Worm (Caenorhabditis elegans) whole organism, L4 larva: ENCODE data around the gene K08D12.4.

Experiments
- F10B5.3 ChIP-seq: sonication (generic microtip); optimal IDR thresholded peaks from 2 replicates; lab custom pipeline; 2016; ENCODE audit warnings: mild to moderate bottlenecking, missing genetic modification characterization, missing compliant biosample characterization
- F26F4.8 ChIP-seq: fragments of 200-800 bp; sonication (Bioruptor generic); conservative IDR thresholded peaks from 2 replicates; pipeline ENCODE4 v1.3.6; 2022; ENCODE audit warnings: missing genetic modification characterization, missing compliant biosample characterization
- R02D3.7 ChIP-seq: fragments of 150-350 bp; sonication (generic microtip); optimal IDR thresholded peaks from 3 replicates; lab custom pipeline; 2014; ENCODE audit warnings: missing biosample characterization, missing genetic modification characterization
- Y105C5A.15 ChIP-seq: fragments of 200-800 bp; sonication (Bioruptor generic); IDR thresholded peaks from 2 replicates; pipeline ENCODE4 v1.3.6; 2022; ENCODE audit warnings: missing genetic modification characterization, missing compliant biosample characterization
- Y48G9A.11 ChIP-seq: fragments of 200-800 bp; sonication (Bioruptor generic); IDR thresholded peaks from 2 replicates; pipeline ENCODE4 v1.3.6; 2022; ENCODE audit warnings: missing genetic modification reagents, missing genetic modification characterization, missing compliant biosample characterization
- Y75B8A.6 ChIP-seq: fragments of 200-800 bp; sonication (Bioruptor generic); IDR thresholded peaks from 2 replicates; pipeline ENCODE4 v1.3.6; 2022; ENCODE audit warnings: missing genetic modification reagents, missing genetic modification characterization, missing compliant biosample characterization
- aha-1 ChIP-seq: fragments of 150-350 bp; peaks from one replicate; lab custom pipeline; 2014; ENCODE audit warnings: missing biosample characterization, missing genetic modification characterization
- aly-2 ChIP-seq: sonication (generic microtip); optimal IDR thresholded peaks from 2 replicates; lab custom pipeline; 2018; ENCODE audit warnings: missing biosample characterization, missing genetic modification characterization
- ama-1 ChIP-seq: fragments of 150-350 bp; optimal IDR thresholded peaks from 2 replicates; lab custom pipeline; 2014; ENCODE audit warnings: inconsistent platforms, mixed read lengths
- arid-1 ChIP-seq: fragments of 200-800 bp; sonication (Bioruptor generic); conservative IDR thresholded peaks from 2 replicates; pipeline ENCODE4 v1.3.6; 2022; ENCODE audit warnings: missing genetic modification reagents, missing genetic modification characterization, missing compliant biosample characterization
- ceh-20 ChIP-seq: fragments of 200-800 bp; sonication (Bioruptor generic); IDR thresholded peaks from 2 replicates; pipeline ENCODE4 v1.3.6; 2022; ENCODE audit warnings: missing genetic modification reagents, missing genetic modification characterization, missing compliant biosample characterization
- ces-1 ChIP-seq: fragments of 150-350 bp; sonication (generic microtip); optimal IDR thresholded peaks from 4 replicates; lab custom pipeline; 2014; ENCODE audit warnings: missing biosample characterization, missing genetic modification reagents, missing genetic modification characterization
- ctbp-1 ChIP-seq: fragments of 200-800 bp; sonication (Bioruptor generic); IDR thresholded peaks from 2 replicates; pipeline ENCODE4 v1.3.6; 2022; ENCODE audit warnings: missing genetic modification reagents, missing genetic modification characterization, missing compliant biosample characterization
- daf-8 ChIP-seq: fragments of 200-800 bp; sonication (Bioruptor generic); IDR thresholded peaks from 2 replicates; pipeline ENCODE4 v1.3.6; 2022; ENCODE audit warnings: missing genetic modification characterization, missing compliant biosample characterization
- dmd-6 ChIP-seq: fragments of 200-800 bp; sonication (Bioruptor generic); IDR thresholded peaks from 2 replicates; pipeline ENCODE4 v1.3.6; 2022; ENCODE audit warnings: missing genetic modification reagents, missing genetic modification characterization, missing compliant biosample characterization
- dmd-8 ChIP-seq: fragments of 200-800 bp; sonication (Bioruptor generic); IDR thresholded peaks from 2 replicates; pipeline ENCODE4 v1.3.6; 2022; ENCODE audit warnings: missing genetic modification characterization, missing compliant biosample characterization
- duxl-1 ChIP-seq: sonication (generic microtip); optimal IDR thresholded peaks from 2 replicates; lab custom pipeline; 2016; ENCODE audit warnings: mild to moderate bottlenecking, missing genetic modification characterization, moderate library complexity, missing compliant biosample characterization; ENCODE audit not compliant: poor library complexity
- dve-1 ChIP-seq: sonication (generic microtip); optimal IDR thresholded peaks from 2 replicates; lab custom pipeline; 2017; ENCODE audit warnings: antibody characterized with exemption, mild to moderate bottlenecking, missing genetic modification characterization, missing compliant biosample characterization; ENCODE audit not compliant: insufficient read depth
- fkh-10 ChIP-seq: fragments of 150-350 bp; optimal IDR thresholded peaks from 2 replicates; lab custom pipeline; 2014; ENCODE audit warnings: missing biosample characterization, missing genetic modification reagents, missing genetic modification characterization
- gei-8 ChIP-seq: fragments of 200-800 bp; sonication (Bioruptor generic); optimal IDR thresholded peaks from 2 replicates; lab custom pipeline; 2018; ENCODE audit warnings: mild to moderate bottlenecking, missing genetic modification characterization, missing compliant biosample characterization
- hlh-11 ChIP-seq: fragments of 200-800 bp; sonication (Bioruptor generic); optimal IDR thresholded peaks from 2 replicates; lab custom pipeline; 2018; ENCODE audit warnings: mild to moderate bottlenecking, missing genetic modification characterization, missing compliant biosample characterization
- hmg-1.1 ChIP-seq: fragments of 200-800 bp; sonication (Bioruptor generic); IDR thresholded peaks from 2 replicates; pipeline ENCODE4 v1.3.6; 2022; ENCODE audit warnings: missing genetic modification reagents, missing genetic modification characterization, missing compliant biosample characterization
- lim-7 ChIP-seq: fragments of 200-800 bp; sonication (Bioruptor generic); IDR thresholded peaks from 2 replicates; pipeline ENCODE4 v1.3.6; 2022; ENCODE audit warnings: missing genetic modification characterization, missing compliant biosample characterization
- lin-1 ChIP-seq: fragments of 200-800 bp; sonication (Bioruptor generic); IDR thresholded peaks from 2 replicates; pipeline ENCODE4 v1.3.6; 2022; ENCODE audit warnings: missing genetic modification reagents, missing genetic modification characterization, missing compliant biosample characterization
- lin-13 ChIP-seq: fragments of 150-350 bp; optimal IDR thresholded peaks from 2 replicates; lab custom pipeline; 2014; ENCODE audit warnings: missing biosample characterization, missing genetic modification reagents, missing genetic modification characterization
- lir-3 ChIP-seq: sonication (generic microtip); optimal IDR thresholded peaks from 2 replicates; lab custom pipeline; 2016; ENCODE audit warnings: mild to moderate bottlenecking, missing genetic modification characterization, missing compliant biosample characterization
- mdt-29 ChIP-seq: fragments of 200-800 bp; sonication (Bioruptor generic); IDR thresholded peaks from 2 replicates; pipeline ENCODE4 v1.3.6; 2022; ENCODE audit warnings: missing genetic modification reagents, missing genetic modification characterization, missing compliant biosample characterization
- mep-1 ChIP-seq: fragments of 150-350 bp; sonication (generic microtip); optimal IDR thresholded peaks from 3 replicates; lab custom pipeline; 2014; ENCODE audit warnings: missing biosample characterization, missing genetic modification characterization
- mes-2 ChIP-seq: sonication (generic microtip); optimal IDR thresholded peaks from 2 replicates; lab custom pipeline; 2016; ENCODE audit warnings: missing genotype, mild to moderate bottlenecking, missing genetic modification characterization, missing compliant biosample characterization; ENCODE audit not compliant: poor library complexity, severe bottlenecking
- mxl-3 ChIP-seq: fragments of 200-800 bp; sonication (Bioruptor generic); optimal IDR thresholded peaks from 2 replicates; lab custom pipeline; 2018; ENCODE audit warnings: mild to moderate bottlenecking, missing genetic modification characterization, missing compliant biosample characterization
- nhr-11 ChIP-seq: fragments of 150-350 bp; optimal IDR thresholded peaks from 2 replicates; lab custom pipeline; 2014; ENCODE audit warnings: missing biosample characterization, missing genetic modification characterization
- nhr-111 ChIP-seq: fragments of 200-800 bp; sonication (Bioruptor generic); optimal IDR thresholded peaks from 2 replicates; lab custom pipeline; 2018; ENCODE audit warnings: mild to moderate bottlenecking, missing genetic modification characterization, missing compliant biosample characterization
- nhr-25 ChIP-seq: sonication (generic microtip); optimal IDR thresholded peaks from 2 replicates; lab custom pipeline; 2017; ENCODE audit warnings: missing genetic modification characterization, mild to moderate bottlenecking, missing compliant biosample characterization, antibody characterized with exemption, moderate library complexity, borderline replicate concordance; ENCODE audit not compliant: insufficient read depth
- nhr-42 ChIP-seq: fragments of 200-800 bp; sonication (Bioruptor generic); IDR thresholded peaks from 2 replicates; pipeline ENCODE4 v1.3.6; 2022; ENCODE audit warnings: missing genetic modification characterization, missing compliant biosample characterization
- nhr-6 ChIP-seq: fragments of 150-350 bp; optimal IDR thresholded peaks from 2 replicates; lab custom pipeline; 2014; ENCODE audit warnings: missing biosample characterization, missing genetic modification characterization
- nhr-76 ChIP-seq: fragments of 150-350 bp; optimal IDR thresholded peaks from 2 replicates; lab custom pipeline; 2014; ENCODE audit warnings: missing biosample characterization, missing genetic modification characterization
- pha-4 ChIP-seq, 2 experiments: fragments of 150-350 bp in 1 of 2; fragments of 200-800 bp in 1 of 2; sonication (Bioruptor generic) in 1 of 2; IDR thresholded peaks in 1 of 2; optimal IDR thresholded peaks in 1 of 2; 2 replicates each; pipeline versions ENCODE4 v1.3.6 to Lab custom; 2014 to 2022; ENCODE audit warnings: missing genetic modification characterization in 2 of 2, missing genetic modification reagents in 2 of 2, missing biosample characterization in 1 of 2, missing compliant biosample characterization in 1 of 2
- rbr-2 ChIP-seq: sonication (generic microtip); optimal IDR thresholded peaks from 2 replicates; lab custom pipeline; 2016; ENCODE audit warnings: missing genotype, missing genetic modification characterization, missing compliant biosample characterization
- skn-1 ChIP-seq: fragments of 150-350 bp; optimal IDR thresholded peaks from 2 replicates; lab custom pipeline; 2014; ENCODE audit warnings: missing biosample characterization, missing genetic modification characterization
- snpc-1.2 ChIP-seq: fragments of 200-800 bp; sonication (Bioruptor generic); IDR thresholded peaks from 2 replicates; pipeline ENCODE4 v1.3.6; 2022; ENCODE audit warnings: missing genetic modification reagents, missing genetic modification characterization, missing compliant biosample characterization
- snpc-4 ChIP-seq: fragments of 150-350 bp; optimal IDR thresholded peaks from 2 replicates; lab custom pipeline; 2014; ENCODE audit warnings: missing biosample characterization, missing genetic modification characterization
- tag-97 ChIP-seq: fragments of 200-800 bp; sonication (Bioruptor generic); IDR thresholded peaks from 2 replicates; pipeline ENCODE4 v1.3.6; 2022; ENCODE audit warnings: missing genetic modification characterization, missing compliant biosample characterization
- tra-1 ChIP-seq: fragments of 200-800 bp; sonication (Bioruptor generic); IDR thresholded peaks from 2 replicates; pipeline ENCODE4 v1.3.6; 2022; ENCODE audit warnings: missing genetic modification reagents, missing genetic modification characterization, missing compliant biosample characterization
- unc-130 ChIP-seq: sonication (generic microtip); optimal IDR thresholded peaks from 2 replicates; lab custom pipeline; 2016; ENCODE audit warnings: missing genetic modification reagents, missing genetic modification characterization, missing compliant biosample characterization
- unc-39 ChIP-seq: sonication (generic microtip); optimal IDR thresholded peaks from 2 replicates; lab custom pipeline; 2017; ENCODE audit warnings: missing biosample characterization, missing genetic modification characterization
- unc-62 ChIP-seq, 3 experiments: fragments of 150-350 bp in 1 of 3; sonication (generic microtip); optimal IDR thresholded peaks in 2 of 3; peaks in 1 of 3; 1 replicate in 1 of 3; 2 replicates in 2 of 3; lab custom pipeline; 2014 to 2017; ENCODE audit warnings: missing biosample characterization in 3 of 3, missing genetic modification characterization in 3 of 3, missing genetic modification reagents in 3 of 3, missing genotype in 1 of 3
- vab-7 ChIP-seq: fragments of 200-800 bp; sonication (Bioruptor generic); IDR thresholded peaks from 2 replicates; pipeline ENCODE4 v1.3.6; 2022; ENCODE audit warnings: missing genetic modification reagents, missing genetic modification characterization, missing compliant biosample characterization
- zfp-2 ChIP-seq: sonication (generic microtip); optimal IDR thresholded peaks from 2 replicates; lab custom pipeline; 2016; ENCODE audit warnings: mild to moderate bottlenecking, missing genetic modification characterization, missing compliant biosample characterization
- zip-11 ChIP-seq: fragments of 200-800 bp; sonication (Bioruptor generic); IDR thresholded peaks from 2 replicates; pipeline ENCODE4 v1.3.6; 2022; ENCODE audit warnings: missing genetic modification characterization, missing compliant biosample characterization
- ztf-7 ChIP-seq: fragments of 150-350 bp; optimal IDR thresholded peaks from 2 replicates; lab custom pipeline; 2014; ENCODE audit warnings: missing biosample characterization, missing genetic modification characterization

K08D12.4 gene

ce11 chrIV:1739366-1740104, 32.4 kb downstream of the K08D12.4 start (continued):
- no peak for TF ChIP-seq duxl-1 (tag; lab: Kevin White, UChicago)
- peak; percentile 40 for TF ChIP-seq mes-2 (tag; lab: Kevin White, UChicago)
- no peak for TF ChIP-seq lim-7
- no peak for TF ChIP-seq ama-1
- no peak for TF ChIP-seq mep-1
- TF ChIP-seq snpc-1.2 (GFP tag; lab: Robert Waterston, UW) = no peak
- no peak for TF ChIP-seq dmd-8 (GFP tag; lab: Robert Waterston, UW)
- TF ChIP-seq arid-1 (GFP tag; lab: Robert Waterston, UW) = no peak
- TF ChIP-seq fkh-10 (GFP tag; lab: Kevin White, UChicago) = no peak
- TF ChIP-seq tag-97 = no peak
- TF ChIP-seq mdt-29 (GFP tag; lab: Robert Waterston, UW) = no peak
- no peak for TF ChIP-seq Y105C5A.15 (GFP tag; lab: Robert Waterston, UW)
- TF ChIP-seq aly-2 (tag; lab: Kevin White, UChicago) = no peak
- no peak for TF ChIP-seq ztf-7 (tag; lab: Kevin White, UChicago)
- TF ChIP-seq lir-3 (tag; lab: Kevin White, UChicago) = no peak
- TF ChIP-seq ceh-20 = no peak
- no peak for TF ChIP-seq daf-8 (GFP tag; lab: Robert Waterston, UW)
- peak; percentile 61 for TF ChIP-seq mxl-3
- no peak for TF ChIP-seq F10B5.3
- TF ChIP-seq F26F4.8 (GFP tag; lab: Robert Waterston, UW) = no peak
- TF ChIP-seq dve-1 (tag; lab: Kevin White, UChicago) = peak; percentile 42
- TF ChIP-seq ces-1 (GFP tag; lab: Kevin White, UChicago) = no peak
- no peak for TF ChIP-seq unc-130 (GFP tag; lab: Kevin White, UChicago)
- TF ChIP-seq rbr-2 (tag; lab: Kevin White, UChicago) = no peak
- TF ChIP-seq unc-39 = no peak
- no peak for TF ChIP-seq ctbp-1 (GFP tag; lab: Robert Waterston, UW)
- TF ChIP-seq zfp-2 (tag; lab: Kevin White, UChicago) = no peak
- no peak for TF ChIP-seq lin-13 (GFP tag; lab: Kevin White, UChicago)
- no peak for TF ChIP-seq pha-4 (GFP tag; IDR thresholded peaks at IDR 0.05; lab: Robert Waterston, UW)
- no peak for TF ChIP-seq pha-4 (tag; optimal IDR thresholded peaks at IDR 0.05; lab: Kevin White, UChicago)
- TF ChIP-seq nhr-111 (GFP tag; lab: Kevin White, UChicago) = no peak
- TF ChIP-seq tra-1 = no peak
- no peak for TF ChIP-seq nhr-6
- TF ChIP-seq aha-1 (tag; lab: Kevin White, UChicago) = peak; percentile 40
- TF ChIP-seq vab-7 (GFP tag; lab: Robert Waterston, UW) = no peak
- peak; percentile 50; the same call in 1 of the 2 replicates for TF ChIP-seq hmg-1.1 (GFP tag; lab: Robert Waterston, UW)
- TF ChIP-seq lin-1 (GFP tag; lab: Robert Waterston, UW) = no peak
- TF ChIP-seq unc-62 (GFP tag; optimal IDR thresholded peaks at IDR 0.05 in 1 of 2; lab: Kevin White, UChicago) = peak in 1 of 2 experiments; percentile 77
- TF ChIP-seq unc-62 (tag; optimal IDR thresholded peaks at IDR 0.05; lab: Kevin White, UChicago) = no peak
- no peak for TF ChIP-seq nhr-25 (tag; lab: Kevin White, UChicago)
- no peak for TF ChIP-seq gei-8
- no peak for TF ChIP-seq zip-11
- TF ChIP-seq Y48G9A.11 (GFP tag; lab: Robert Waterston, UW) = no peak
- TF ChIP-seq Y75B8A.6 (GFP tag; lab: Robert Waterston, UW) = no peak
- TF ChIP-seq R02D3.7 (tag; lab: Kevin White, UChicago) = no peak
- no peak for TF ChIP-seq nhr-42
- peak; percentile 48; the same call in 1 of the 2 replicates for TF ChIP-seq dmd-6 (GFP tag; lab: Robert Waterston, UW)
- no peak for TF ChIP-seq skn-1
- peak; percentile 61 for TF ChIP-seq hlh-11 (tag; lab: Kevin White, UChicago)
- TF ChIP-seq snpc-4 = no peak
- no peak for TF ChIP-seq nhr-11 (tag; lab: Kevin White, UChicago)
- TF ChIP-seq nhr-76 (tag; lab: Kevin White, UChicago) = no peak
